Fruit fly (Drosophila melanogaster) whole organism: ENCODE data around the gene CG42272.

Experiments
- CG8478 ChIP-seq: fragments of >200 bp; optimal IDR thresholded peaks from 2 replicates; lab custom pipeline; 2018; ENCODE audit warnings: inconsistent platforms
- pan ChIP-seq: fragments of >200 bp; optimal IDR thresholded peaks from 2 replicates; lab custom pipeline; 2017
- usp ChIP-seq: fragments of >200 bp; optimal IDR thresholded peaks from 2 replicates; lab custom pipeline; 2017; ENCODE audit warnings: missing biosample characterization, missing genetic modification characterization, mixed read lengths

DNA sequence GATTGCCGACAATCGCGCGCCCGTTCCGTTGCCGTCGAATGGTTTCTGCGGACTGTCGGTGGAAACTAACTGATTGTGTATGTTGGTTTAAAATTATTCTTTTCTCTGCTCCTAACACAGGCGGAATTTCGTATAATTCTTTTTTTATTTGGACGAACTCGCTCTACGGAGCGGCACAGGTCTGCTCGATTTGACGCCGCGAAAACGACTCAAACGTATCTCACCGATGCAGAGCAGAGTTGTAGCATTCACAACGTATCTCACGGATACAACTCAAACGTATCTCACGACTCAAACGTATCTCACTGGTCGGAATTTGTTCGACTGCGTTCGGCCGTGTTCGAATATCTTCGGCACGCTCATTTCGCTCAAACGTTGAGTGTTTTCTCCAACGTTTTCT, 42.6 kb downstream of the CG42272 start, which contains the start of gene vn:
- no peak for TF ChIP-seq pan (lab: Kevin White, UChicago)
- TF ChIP-seq CG8478 (lab: Kevin White, UChicago), result no peak
- TF ChIP-seq usp (GFP tag; lab: Kevin White, UChicago), result no peak
